Worm (Caenorhabditis elegans): ENCODE measurements around the gene nas-9.

DNA sequence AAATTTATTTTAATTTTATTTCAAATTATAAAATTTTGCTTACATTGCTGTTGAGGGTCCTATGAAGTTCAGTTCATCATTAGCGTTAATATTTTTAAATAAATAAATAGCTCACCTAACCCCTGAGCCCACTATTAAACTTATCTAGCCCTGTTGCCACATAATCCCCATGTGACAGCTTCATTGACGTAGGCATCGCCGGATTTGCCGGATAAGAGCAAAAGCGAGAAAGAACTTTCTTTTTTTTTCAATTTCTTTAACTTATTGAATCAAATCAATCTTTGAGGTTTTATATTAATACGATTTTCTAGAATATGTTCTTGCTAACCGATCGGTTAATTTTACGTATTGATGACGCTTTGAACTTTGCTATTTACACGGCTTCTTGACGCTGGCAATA lies 12.2 kb upstream of the nas-9 start:
- no peak for TF ChIP-seq nhr-77 (tag; optimal IDR thresholded peaks at IDR 0.05)
- TF ChIP-seq xbp-1 (tag; optimal IDR thresholded peaks at IDR 0.05): no peak
- TF ChIP-seq mef-2 (tag; optimal IDR thresholded peaks at IDR 0.05): no peak
- TF ChIP-seq unc-62 (GFP tag; optimal IDR thresholded peaks at IDR 0.05): no peak
- TF ChIP-seq F16B12.6 (tag; optimal IDR thresholded peaks at IDR 0.05): no peak
- TF ChIP-seq elt-3 (tag; optimal IDR thresholded peaks at IDR 0.05): no peak
- TF ChIP-seq ceh-8 (GFP tag; optimal IDR thresholded peaks at IDR 0.05): no peak
- TF ChIP-seq nhr-12 (tag; optimal IDR thresholded peaks at IDR 0.05): no peak
- no peak for TF ChIP-seq ceh-88 (GFP tag; IDR thresholded peaks at IDR 0.05)
- no peak for TF ChIP-seq nhr-11 (tag; optimal IDR thresholded peaks at IDR 0.05)
- no peak for TF ChIP-seq nhr-76 (tag; optimal IDR thresholded peaks at IDR 0.05)
- TF ChIP-seq mep-1 (tag; optimal IDR thresholded peaks at IDR 0.05): no peak

All from whole organism, L1 larva.